Worm (Caenorhabditis elegans) whole organism, L2 larva: ENCODE measurements around the gene C25E10.5.

ENCODE experiments used
- aly-2 ChIP-seq: fragments of 150-350 bp; optimal IDR thresholded peaks from 2 replicates; lab custom pipeline; 2014; ENCODE audit warnings: missing biosample characterization, missing genetic modification characterization
- lin-11 ChIP-seq: fragments of 150-350 bp; sonication (generic microtip); optimal IDR thresholded peaks from 2 replicates; lab custom pipeline; 2014; ENCODE audit warnings: missing biosample characterization, missing genetic modification characterization, inconsistent platforms, mixed read lengths
- unc-39 ChIP-seq: fragments of 150-350 bp; optimal IDR thresholded peaks from 2 replicates; lab custom pipeline; 2014; ENCODE audit warnings: missing biosample characterization, missing genetic modification characterization
- unc-55 ChIP-seq: fragments of 150-350 bp; sonication (generic microtip); optimal IDR thresholded peaks from 3 replicates; lab custom pipeline; 2014; ENCODE audit warnings: missing biosample characterization, missing genetic modification reagents, missing genetic modification characterization
- zag-1 ChIP-seq: fragments of 150-350 bp; optimal IDR thresholded peaks from 2 replicates; lab custom pipeline; 2014; ENCODE audit warnings: missing biosample characterization, missing genetic modification characterization

- TF ChIP-seq unc-39 (tag; lab: Kevin White, UChicago), result no peak
- TF ChIP-seq unc-55, result no peak
- no peak for TF ChIP-seq aly-2 (tag; lab: Kevin White, UChicago)
- no peak for TF ChIP-seq lin-11
- no peak for TF ChIP-seq zag-1 (tag; lab: Kevin White, UChicago)
Observed at ce11 chrV:8991679-8992078, 38.7 kb upstream of the C25E10.5 start, which contains the start of gene F59E11.6.
